Worm (Caenorhabditis elegans) whole organism, L1 larva: Measurements from ENCODE around the gene EEED8.4.

Source experiments
- alr-1 ChIP-seq: fragments of 200-800 bp; sonication (Bioruptor generic); optimal IDR thresholded peaks from 2 replicates; lab custom pipeline; 2018; ENCODE audit warnings: borderline replicate concordance, mild to moderate bottlenecking, missing genetic modification characterization, missing compliant biosample characterization
- ama-1 ChIP-seq: fragments of 150-350 bp; optimal IDR thresholded peaks from 2 replicates; lab custom pipeline; 2014
- isw-1 ChIP-seq: fragments of 200-800 bp; sonication (Bioruptor generic); IDR thresholded peaks from 2 replicates; pipeline ENCODE4 v1.3.6; 2022; ENCODE audit warnings: missing genetic modification characterization, missing compliant biosample characterization
- lsy-2 ChIP-seq, 2 experiments: fragments of 150-350 bp; optimal IDR thresholded peaks; 2 replicates each; lab custom pipeline; 2014; ENCODE audit warnings: missing biosample characterization in 2 of 2, missing genetic modification characterization in 2 of 2
- mdl-1 ChIP-seq, 2 experiments: fragments of 150-350 bp; optimal IDR thresholded peaks; 2 replicates each; lab custom pipeline; 2014 to 2017; ENCODE audit warnings: missing biosample characterization in 2 of 2, missing genetic modification characterization in 2 of 2, inconsistent platforms in 1 of 2

- TF ChIP-seq ama-1 (lab: Kevin White, UChicago) (no peak), alr-1 (no peak), mdl-1 (tag; optimal IDR thresholded peaks at IDR 0.05; lab: Kevin White, UChicago) (peak in 1 of 2 experiments; percentile 62), isw-1 (GFP tag; lab: Robert Waterston, UW) (no peak), lsy-2 (tag; optimal IDR thresholded peaks at IDR 0.05; lab: Kevin White, UChicago) (peak; percentile 56 to 73)
Measured at ce11 chrII:5426054-5426453, 16.9 kb downstream of the EEED8.4 start.
